Fruit fly (Drosophila melanogaster): ENCODE results near the gene gdrd.

The gdrd gene

dm6 chr3L:14664390-14664789 lies 26.8 kb upstream of the gdrd start (continued):
- TF ChIP-seq CG2116 (GFP tag; optimal IDR thresholded peaks at IDR 0.05), result no peak
- no peak for TF ChIP-seq BEAF-32 (GFP tag; optimal IDR thresholded peaks at IDR 0.05)
- no peak for TF ChIP-seq CG11085 (GFP tag; IDR thresholded peaks at IDR 0.05)
- peak; percentile 42 for TF ChIP-seq Med (GFP tag)
- TF ChIP-seq sima (GFP tag; optimal IDR thresholded peaks at IDR 0.05), result no peak
- no peak for TF ChIP-seq abd-A (tag; optimal IDR thresholded peaks at IDR 0.05)

dm6 chr3L:14665802-14666351 lies 25.3 kb upstream of the gdrd start:
- TF ChIP-seq CkIIα-i1 (GFP tag; IDR thresholded peaks at IDR 0.05) (no peak), CG1603 (tag; optimal IDR thresholded peaks at IDR 0.05) (peak; percentile 91), inv (GFP tag; IDR thresholded peaks at IDR 0.05; ENCODE audit: partially characterized antibody) (no peak), CG33213 (GFP tag; optimal IDR thresholded peaks at IDR 0.05) (peak; percentile 88), CG16813 (GFP tag; IDR thresholded peaks at IDR 0.05; ENCODE audit: partially characterized antibody) (no peak), CG10147 (GFP tag; optimal IDR thresholded peaks at IDR 0.05) (peak; percentile 88), CG10366 (GFP tag; IDR thresholded peaks at IDR 0.05) (peak; percentile 81), crc (GFP tag; optimal IDR thresholded peaks at IDR 0.05) (peak; percentile 87), chif (GFP tag; optimal IDR thresholded peaks at IDR 0.05) (peak; percentile 92 to 94), aop (GFP tag; IDR thresholded peaks at IDR 0.05) (peak; percentile 78), emc (GFP tag; optimal IDR thresholded peaks at IDR 0.05) (peak; percentile 75), CG17359 (tag; optimal IDR thresholded peaks at IDR 0.05) (peak; percentile 92), CG13775 (GFP tag; optimal IDR thresholded peaks at IDR 0.05) (peak; percentile 83), MESR4 (GFP tag; optimal IDR thresholded peaks at IDR 0.05) (peak; percentile 47), lbe (GFP tag; optimal IDR thresholded peaks at IDR 0.05) (peak; percentile 27), bab2 (GFP tag; optimal IDR thresholded peaks at IDR 0.05) (peak; percentile 92), Dfd (GFP tag; optimal IDR thresholded peaks at IDR 0.05) (no peak), Blimp-1 (GFP tag; optimal IDR thresholded peaks at IDR 0.05) (peak; percentile 91), Optix (GFP tag; IDR thresholded peaks at IDR 0.05) (peak; percentile 89), Gsc (GFP tag; IDR thresholded peaks at IDR 0.05) (no peak; the same call in 1 of the 2 replicates), so (GFP tag; IDR thresholded peaks at IDR 0.05) (peak; percentile 85), psq (GFP tag; optimal IDR thresholded peaks at IDR 0.05) (peak; percentile 54), pfk (GFP tag; optimal IDR thresholded peaks at IDR 0.05) (no peak), CG16779 (GFP tag; IDR thresholded peaks at IDR 0.05) (0 out of 2 replicates have a peak, but pooled peaks have one; percentile 9), CG10654 (GFP tag; optimal IDR thresholded peaks at IDR 0.05) (peak; percentile 83), chinmo (GFP tag; IDR thresholded peaks at IDR 0.05; ENCODE audit: partially characterized antibody) (no peak), CG8359 (GFP tag; optimal IDR thresholded peaks at IDR 0.05; ENCODE audit: borderline replicate concordance) (peak; percentile 79), CG8281 (tag; optimal IDR thresholded peaks at IDR 0.05) (peak; percentile 70), CG17328 (GFP tag; IDR thresholded peaks at IDR 0.05) (peak; percentile 91), NK7.1 (GFP tag; optimal IDR thresholded peaks at IDR 0.05) (peak; percentile 85), salm (tag; optimal IDR thresholded peaks at IDR 0.05) (peak; percentile 81), cad (GFP tag; optimal IDR thresholded peaks at IDR 0.05) (no peak), CG6254 (GFP tag; optimal IDR thresholded peaks at IDR 0.05) (peak; percentile 89), mirr (GFP tag; optimal IDR thresholded peaks at IDR 0.05) (peak; percentile 56), Dll (GFP tag; IDR thresholded peaks at IDR 0.05; ENCODE audit: partially characterized antibody) (no peak), E2f2 (GFP tag; IDR thresholded peaks at IDR 0.05) (peak; percentile 62), CG6683 (GFP tag; optimal IDR thresholded peaks at IDR 0.05) (peak; percentile 78), Trl (optimal IDR thresholded peaks at IDR 0.05) (no peak), Trl (GFP tag; optimal IDR thresholded peaks at IDR 0.05) (peak; percentile 89), az2 (GFP tag; optimal IDR thresholded peaks at IDR 0.05) (peak; percentile 92), Jarid2 (GFP tag; optimal IDR thresholded peaks at IDR 0.05) (peak; percentile 54), CG8944 (GFP tag; optimal IDR thresholded peaks at IDR 0.05) (peak; percentile 85), wdn (GFP tag; IDR thresholded peaks at IDR 0.05) (peak; percentile 65)
